Fruit fly (Drosophila melanogaster): ENCODE results near the gene hoe1.

The hoe1 gene

DNA sequence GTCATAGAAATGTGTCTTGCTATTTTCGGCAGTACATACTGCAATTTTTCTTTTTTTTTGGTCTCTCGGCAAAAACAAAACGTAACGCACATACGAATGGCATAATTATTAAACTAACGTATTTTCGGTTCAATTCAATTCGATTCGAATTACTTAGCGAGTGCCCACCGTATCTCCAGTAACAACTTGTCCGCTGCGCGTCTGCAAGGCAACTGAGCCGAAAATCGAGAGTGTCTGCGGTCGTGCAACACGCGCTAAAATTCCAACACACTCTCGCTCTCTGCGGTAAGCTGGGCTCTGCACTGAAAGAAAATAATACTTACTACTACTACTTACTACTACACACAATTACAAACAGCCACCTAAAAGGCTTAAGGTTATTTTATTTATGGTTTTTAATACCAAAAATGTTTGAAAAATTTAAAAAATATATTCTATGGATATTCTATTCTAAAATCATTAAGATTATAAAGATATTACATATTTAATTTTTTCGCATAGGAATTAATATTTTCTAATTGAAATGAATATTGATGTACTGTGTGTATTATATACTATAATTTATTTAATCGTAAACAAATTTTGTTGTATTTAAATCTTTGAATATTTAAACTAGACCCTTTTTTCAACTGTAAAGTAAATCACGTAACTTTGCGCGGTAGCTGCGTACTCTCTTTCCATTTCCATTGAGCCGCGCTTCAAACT is 25.5 kb downstream of the hoe1 start, which contains the start of gene snsl:
snsl (minus strand) TSS at position 217 of the 705 bp plus-strand sequence.
- TF ChIP-seq fd85E (GFP tag; optimal IDR thresholded peaks at IDR 0.05) (no peak), CG34406 (GFP tag; optimal IDR thresholded peaks at IDR 0.05) (peak; percentile 74), Hr4 (GFP tag; optimal IDR thresholded peaks at IDR 0.05) (peak; percentile 43), CG4318 (GFP tag; optimal IDR thresholded peaks at IDR 0.05) (peak; percentile 45), spab (GFP tag; optimal IDR thresholded peaks at IDR 0.05) (peak; percentile 69), CG6792 (GFP tag; optimal IDR thresholded peaks at IDR 0.05) (peak; percentile 68), esn (GFP tag; optimal IDR thresholded peaks at IDR 0.05) (peak; percentile 16), dac (GFP tag; optimal IDR thresholded peaks at IDR 0.05) (peak; percentile 21), CG8319 (GFP tag; optimal IDR thresholded peaks at IDR 0.05) (peak; percentile 49), CG32006 (GFP tag; optimal IDR thresholded peaks at IDR 0.05) (peak; percentile 83), CG11762 (GFP tag; optimal IDR thresholded peaks at IDR 0.05; ENCODE audit: insufficient read depth) (peak; percentile 35), CG16779 (tag; optimal IDR thresholded peaks at IDR 0.05) (peak; percentile 25), CG3032 (tag; optimal IDR thresholded peaks at IDR 0.05) (peak; percentile 80), Eip78C (GFP tag) (peak; percentile 89), Hr39 (GFP tag; optimal IDR thresholded peaks at IDR 0.05) (peak; percentile 37), pdm3 (GFP tag; optimal IDR thresholded peaks at IDR 0.05) (peak; percentile 44), CG15336 (GFP tag; IDR thresholded peaks at IDR 0.05) (peak; percentile 82), CG31627 (GFP tag; optimal IDR thresholded peaks at IDR 0.05) (peak; percentile 11), achi (GFP tag; optimal IDR thresholded peaks at IDR 0.05) (peak; percentile 68), lz (GFP tag; optimal IDR thresholded peaks at IDR 0.05) (peak; percentile 19), Lpt (GFP tag; optimal IDR thresholded peaks at IDR 0.05) (peak; percentile 63), CG10669 (GFP tag; optimal IDR thresholded peaks at IDR 0.05) (peak; percentile 28), dsx (GFP tag; optimal IDR thresholded peaks at IDR 0.05; ENCODE audit: poor library complexity, severe bottlenecking) (peak; percentile 72), acj6 (GFP tag; optimal IDR thresholded peaks at IDR 0.05) (peak; percentile 65), Eip93F (GFP tag; optimal IDR thresholded peaks at IDR 0.05) (no peak), Sox102F (GFP tag; optimal IDR thresholded peaks at IDR 0.05) (peak; percentile 26), CG3919 (GFP tag; optimal IDR thresholded peaks at IDR 0.05) (peak; percentile 66), Sox14 (GFP tag; optimal IDR thresholded peaks at IDR 0.05) (no peak), Hr38 (GFP tag; optimal IDR thresholded peaks at IDR 0.05) (no peak), CG11902 (GFP tag; optimal IDR thresholded peaks at IDR 0.05) (peak; percentile 11), CG6854 (GFP tag; optimal IDR thresholded peaks at IDR 0.05) (no peak), Ets96B (tag; optimal IDR thresholded peaks at IDR 0.05) (peak; percentile 70), fkh (GFP tag; optimal IDR thresholded peaks at IDR 0.05) (no peak), cyc (GFP tag; optimal IDR thresholded peaks at IDR 0.05) (no peak), svp (GFP tag) (peak; percentile 69), salr (GFP tag; optimal IDR thresholded peaks at IDR 0.05) (peak in 1 of 2 experiments; percentile 68), Smox (GFP tag; optimal IDR thresholded peaks at IDR 0.05) (peak; percentile 4), net (GFP tag; optimal IDR thresholded peaks at IDR 0.05) (peak; percentile 65), vri (GFP tag; optimal IDR thresholded peaks at IDR 0.05) (peak; percentile 36), Sox15 (GFP tag; optimal IDR thresholded peaks at IDR 0.05) (peak; percentile 50), CG6276 (GFP tag; optimal IDR thresholded peaks at IDR 0.05) (peak; percentile 69), OdsH (GFP tag; optimal IDR thresholded peaks at IDR 0.05) (peak; percentile 67), ss (GFP tag; optimal IDR thresholded peaks at IDR 0.05) (peak; percentile 66 to 78), Blimp-1 (GFP tag; optimal IDR thresholded peaks at IDR 0.05) (peak; percentile 78), fd59A (GFP tag; optimal IDR thresholded peaks at IDR 0.05) (peak; percentile 39), CG10631 (GFP tag; optimal IDR thresholded peaks at IDR 0.05) (peak; percentile 74), CG8632 (GFP tag; optimal IDR thresholded peaks at IDR 0.05) (peak; percentile 82), Eip75B (GFP tag; optimal IDR thresholded peaks at IDR 0.05) (no peak), CG11294 (GFP tag; IDR thresholded peaks at IDR 0.05) (no peak), CG8119 (GFP tag; IDR thresholded peaks at IDR 0.05) (peak; percentile 82)
